Worm (Caenorhabditis elegans) whole organism, L2 larva: ENCODE results near the gene ugt-16.

Experiments used
- ZK546.5 ChIP-seq: sonication (generic microtip); optimal IDR thresholded peaks from 2 replicates; lab custom pipeline; 2017; ENCODE audit warnings: missing biosample characterization, missing genetic modification characterization
- elt-3 ChIP-seq: sonication (generic microtip); optimal IDR thresholded peaks from 2 replicates; lab custom pipeline; 2017; ENCODE audit warnings: missing biosample characterization, missing genetic modification characterization
- fos-1 ChIP-seq: fragments of 150-350 bp; optimal IDR thresholded peaks from 2 replicates; lab custom pipeline; 2014; ENCODE audit warnings: missing biosample characterization, missing genetic modification characterization
- lin-13 ChIP-seq: fragments of 150-350 bp; optimal IDR thresholded peaks from 2 replicates; lab custom pipeline; 2014; ENCODE audit warnings: missing biosample characterization, missing genetic modification reagents, missing genetic modification characterization
- lin-39 ChIP-seq: fragments of 150-350 bp; optimal IDR thresholded peaks from 2 replicates; lab custom pipeline; 2014; ENCODE audit warnings: missing biosample characterization, missing genetic modification reagents, missing genetic modification characterization
- nhr-10 ChIP-seq: sonication (generic microtip); optimal IDR thresholded peaks from 2 replicates; lab custom pipeline; 2017; ENCODE audit warnings: missing biosample characterization, missing genetic modification characterization
- nhr-11 ChIP-seq: fragments of 150-350 bp; optimal IDR thresholded peaks from 2 replicates; lab custom pipeline; 2014; ENCODE audit warnings: missing biosample characterization, missing genetic modification characterization
- nhr-25 ChIP-seq: fragments of 150-350 bp; sonication (generic microtip); optimal IDR thresholded peaks from 3 replicates; lab custom pipeline; 2014; ENCODE audit warnings: missing biosample characterization, missing genetic modification characterization

DNA sequence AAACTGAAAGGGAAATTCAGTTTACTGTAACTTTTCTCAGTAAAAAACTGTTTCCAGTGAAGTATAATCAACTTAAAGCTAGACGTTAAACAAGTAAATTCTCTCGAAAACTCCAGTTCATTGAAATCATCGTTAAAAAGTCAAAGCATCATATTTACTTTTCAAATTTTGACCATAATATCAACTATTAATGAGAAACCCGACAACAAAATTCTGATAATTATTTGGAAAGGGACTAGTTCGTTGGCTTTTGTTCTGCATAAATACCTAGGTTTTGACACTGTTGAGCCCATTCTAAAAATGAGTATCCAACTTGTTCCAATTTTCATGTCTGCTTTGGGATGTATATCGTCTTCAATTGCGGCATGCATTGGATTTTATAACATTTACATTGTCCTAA lies 18.6 kb upstream of the ugt-16 start, which contains the start of gene ZC443.7:
- TF ChIP-seq lin-13 (no peak), lin-39 (tag; lab: Kevin White, UChicago) (no peak), fos-1 (no peak), nhr-25 (tag; lab: Kevin White, UChicago) (no peak), ZK546.5 (tag; lab: Kevin White, UChicago) (no peak), nhr-10 (tag; lab: Kevin White, UChicago) (no peak), elt-3 (no peak), nhr-11 (tag; lab: Kevin White, UChicago) (no peak)
